Worm (Caenorhabditis elegans) whole organism, L1 larva: Measurements from ENCODE around the gene Y25C1A.6.

Experiments
- ama-1 ChIP-seq: fragments of 150-350 bp; optimal IDR thresholded peaks from 2 replicates; lab custom pipeline; 2014
- efl-1 ChIP-seq, 4 experiments: fragments of 150-350 bp; optimal IDR thresholded peaks in 3 of 4; peaks in 1 of 4; 1 replicate in 1 of 4; 2 replicates in 3 of 4; lab custom pipeline; 2014; ENCODE audit warnings: missing biosample characterization in 2 of 4, missing genetic modification characterization in 2 of 4, missing genetic modification reagents in 2 of 4
- egl-27 ChIP-seq, 2 experiments: fragments of 150-350 bp in 1 of 2; sonication (generic microtip); optimal IDR thresholded peaks; 3 replicates each; lab custom pipeline; 2017 to 2018; ENCODE audit warnings: missing biosample characterization in 2 of 2, missing genetic modification characterization in 2 of 2, missing genetic modification reagents in 2 of 2
- hpl-2 ChIP-seq: fragments of 150-350 bp; optimal IDR thresholded peaks from 2 replicates; lab custom pipeline; 2014; ENCODE audit warnings: missing biosample characterization, missing genetic modification reagents, missing genetic modification characterization
- lin-13 ChIP-seq: fragments of 150-350 bp; optimal IDR thresholded peaks from 2 replicates; lab custom pipeline; 2014; ENCODE audit warnings: missing biosample characterization, missing genetic modification reagents, missing genetic modification characterization
- mdl-1 ChIP-seq, 2 experiments: fragments of 150-350 bp; optimal IDR thresholded peaks; 2 replicates each; lab custom pipeline; 2014 to 2017; ENCODE audit warnings: missing biosample characterization in 2 of 2, missing genetic modification characterization in 2 of 2, inconsistent platforms in 1 of 2
- mep-1 ChIP-seq: fragments of 150-350 bp; optimal IDR thresholded peaks from 2 replicates; lab custom pipeline; 2014; ENCODE audit warnings: missing biosample characterization, missing genetic modification characterization
- nhr-12 ChIP-seq: sonication (generic microtip); optimal IDR thresholded peaks from 2 replicates; lab custom pipeline; 2017; ENCODE audit warnings: missing biosample characterization, missing genetic modification characterization
- nhr-28 ChIP-seq: fragments of 150-350 bp; optimal IDR thresholded peaks from 2 replicates; lab custom pipeline; 2014; ENCODE audit warnings: missing biosample characterization, missing genetic modification characterization
- nhr-76 ChIP-seq: sonication (generic microtip); optimal IDR thresholded peaks from 2 replicates; lab custom pipeline; 2017; ENCODE audit warnings: missing biosample characterization, missing genetic modification characterization
- snpc-4 ChIP-seq: fragments of 150-350 bp; optimal IDR thresholded peaks from 2 replicates; lab custom pipeline; 2014; ENCODE audit warnings: missing biosample characterization, missing genetic modification characterization
- sox-4 ChIP-seq: sonication (generic microtip); optimal IDR thresholded peaks from 2 replicates; lab custom pipeline; 2016; ENCODE audit warnings: missing genetic modification characterization, missing compliant biosample characterization
- xbp-1 ChIP-seq: sonication (generic microtip); optimal IDR thresholded peaks from 2 replicates; lab custom pipeline; 2016; ENCODE audit warnings: missing genetic modification characterization, missing compliant biosample characterization

DNA sequence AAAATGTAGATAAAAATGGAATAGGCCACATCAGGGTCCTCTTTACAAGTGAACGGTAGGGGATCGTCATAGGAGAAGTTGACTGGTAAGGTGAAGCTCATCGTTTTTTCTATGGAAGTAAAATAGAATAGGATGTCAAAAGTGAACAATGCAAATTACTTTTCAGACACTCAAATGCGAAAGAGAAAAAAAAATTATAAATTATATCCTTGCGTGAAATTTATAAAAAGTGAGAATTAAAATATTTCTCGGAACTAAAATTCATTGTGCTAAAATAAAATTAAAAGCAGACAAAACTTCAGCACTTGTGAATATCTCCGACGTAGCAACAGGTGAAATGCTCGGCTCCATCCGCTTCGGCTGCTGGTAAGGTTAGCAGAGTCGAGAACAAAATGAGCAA is 32.5 kb downstream of the Y25C1A.6 start, which contains the start of gene srg-22:
- TF ChIP-seq ama-1 (lab: Kevin White, UChicago) (no peak), nhr-76 (tag; lab: Kevin White, UChicago) (no peak), hpl-2 (no peak), egl-27 (tag; optimal IDR thresholded peaks at IDR 0.05; lab: Kevin White, UChicago) (no peak), mep-1 (tag; lab: Kevin White, UChicago) (no peak), lin-13 (GFP tag; lab: Kevin White, UChicago) (no peak), mdl-1 (tag; optimal IDR thresholded peaks at IDR 0.05; lab: Kevin White, UChicago) (no peak), nhr-28 (tag; lab: Kevin White, UChicago) (no peak), sox-4 (tag; lab: Kevin White, UChicago) (no peak), snpc-4 (no peak), efl-1 (optimal IDR thresholded peaks at IDR 0.05; lab: Kevin White, UChicago) (no peak), efl-1 (GFP tag; optimal IDR thresholded peaks at IDR 0.05 in 1 of 2; lab: Kevin White, UChicago) (no peak), xbp-1 (tag; lab: Kevin White, UChicago) (no peak), nhr-12 (tag; lab: Kevin White, UChicago) (no peak)
